Fruit fly (Drosophila melanogaster) whole organism: ENCODE measurements around the gene Cul5.

ENCODE experiments used
- CG8478 ChIP-seq: fragments of >200 bp; optimal IDR thresholded peaks from 2 replicates; lab custom pipeline; 2018; ENCODE audit warnings: inconsistent platforms
- Dll ChIP-seq: fragments of >200 bp; optimal IDR thresholded peaks from 2 replicates; lab custom pipeline; 2017
- pan ChIP-seq: fragments of >200 bp; optimal IDR thresholded peaks from 2 replicates; lab custom pipeline; 2017
- psq ChIP-seq: fragments of >200 bp; optimal IDR thresholded peaks from 2 replicates; lab custom pipeline; 2017

DNA sequence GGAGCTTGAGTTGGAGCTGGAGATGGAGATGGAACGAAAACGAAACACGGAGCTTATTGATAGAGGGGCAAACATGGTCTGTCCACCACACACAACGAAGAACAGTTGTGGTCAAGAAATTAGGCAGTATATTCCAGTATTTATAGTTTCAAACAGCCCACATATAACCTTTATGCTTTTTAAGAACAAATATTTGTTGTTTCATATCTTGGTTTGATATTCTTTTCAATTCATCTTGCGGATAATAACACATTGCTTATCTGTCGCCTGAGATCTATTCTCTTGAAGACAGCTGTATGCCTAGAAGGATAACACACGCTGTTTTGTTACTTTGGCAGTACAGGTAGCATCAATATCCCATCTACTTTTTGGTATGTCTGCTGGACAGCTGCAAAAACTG, 10.1 kb upstream of the Cul5 start:
- TF ChIP-seq CG8478 (lab: Kevin White, UChicago) (no peak), Dll (lab: Kevin White, UChicago) (no peak), psq (lab: Kevin White, UChicago) (no peak), pan (no peak)
